Worm (Caenorhabditis elegans): ENCODE results near the gene Y43F8B.28.

The Y43F8B.28 gene

DNA sequence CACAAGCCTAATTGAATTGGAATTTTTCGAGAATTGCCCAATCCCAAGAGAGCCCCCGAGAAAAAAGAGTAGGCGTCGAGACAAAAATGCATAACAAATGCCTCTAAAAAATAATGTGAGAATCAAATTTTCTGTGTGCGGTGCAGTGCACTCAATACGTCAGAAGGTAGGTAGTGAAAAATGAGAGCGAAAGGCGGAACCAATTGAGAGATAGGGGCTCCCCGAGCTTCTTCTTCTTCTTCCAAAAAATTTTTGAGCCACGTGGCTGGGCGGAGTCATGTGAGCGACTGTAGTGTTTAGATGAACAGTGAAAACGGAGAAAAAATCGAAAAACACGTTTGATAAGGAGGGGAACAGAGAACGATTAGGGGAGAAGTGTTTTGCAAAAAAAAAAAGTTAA lies 39.5 kb downstream of the Y43F8B.28 start:
- TF ChIP-seq flt-1 (GFP tag; IDR thresholded peaks at IDR 0.05) (no peak), tab-1 (GFP tag; IDR thresholded peaks at IDR 0.05) (no peak)

DNA sequence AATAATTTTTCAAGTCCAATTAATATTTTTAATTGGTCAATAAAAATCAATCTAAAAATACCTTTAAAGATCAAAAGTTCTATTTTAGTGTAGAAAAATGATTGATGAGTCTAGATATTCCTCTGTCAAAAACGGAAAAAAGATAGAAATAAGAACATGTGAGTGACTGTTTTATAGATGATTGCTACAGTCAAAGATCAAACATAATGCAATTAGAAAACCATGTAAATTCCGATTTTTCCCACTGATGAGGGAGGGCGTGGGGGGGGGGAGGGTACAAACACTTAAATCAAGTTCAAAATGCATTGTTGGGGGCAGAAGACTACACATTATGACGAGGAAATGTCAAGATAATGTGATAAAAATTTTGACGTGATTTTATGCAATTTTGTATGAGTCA lies 41.1 kb downstream of the Y43F8B.28 start:
- no peak for TF ChIP-seq ref-1 (GFP tag; conservative IDR thresholded peaks at IDR 0.05)

DNA sequence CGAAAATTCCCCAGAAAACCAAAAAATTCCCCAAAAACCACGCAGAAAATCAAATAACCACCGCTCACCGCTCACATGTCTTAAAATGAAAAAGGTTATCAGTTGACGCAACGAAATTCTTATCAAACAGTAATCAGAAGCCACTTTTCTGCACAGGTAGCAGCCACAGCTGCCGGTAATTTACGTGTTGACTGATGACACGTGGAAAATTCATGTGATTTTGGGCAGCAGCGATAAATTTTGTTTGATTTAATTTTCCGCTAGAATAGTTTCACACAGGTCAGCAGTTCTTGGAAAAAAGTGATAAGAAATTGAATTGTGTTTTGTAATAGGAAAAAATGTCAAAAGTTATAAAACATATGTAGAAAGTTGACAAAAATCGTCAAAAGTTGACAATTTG lies 42.4 kb downstream of the Y43F8B.28 start:
- no peak for TF ChIP-seq T22C8.4 (GFP tag; IDR thresholded peaks at IDR 0.05)
- no peak for TF ChIP-seq med-1 (GFP tag; optimal IDR thresholded peaks at IDR 0.05; ENCODE audit: insufficient read depth)
- TF ChIP-seq ztf-23 (GFP tag; IDR thresholded peaks at IDR 0.05): no peak
- TF ChIP-seq klf-2 (GFP tag; conservative IDR thresholded peaks at IDR 0.05): no peak
- TF ChIP-seq ref-1 (GFP tag; conservative IDR thresholded peaks at IDR 0.05): no peak
- no peak for TF ChIP-seq cog-1 (tag; optimal IDR thresholded peaks at IDR 0.05)
- no peak for TF ChIP-seq tab-1 (GFP tag; IDR thresholded peaks at IDR 0.05)
- no peak for TF ChIP-seq flt-1 (GFP tag; IDR thresholded peaks at IDR 0.05)
- TF ChIP-seq ztf-29 (GFP tag; IDR thresholded peaks at IDR 0.05): no peak

DNA sequence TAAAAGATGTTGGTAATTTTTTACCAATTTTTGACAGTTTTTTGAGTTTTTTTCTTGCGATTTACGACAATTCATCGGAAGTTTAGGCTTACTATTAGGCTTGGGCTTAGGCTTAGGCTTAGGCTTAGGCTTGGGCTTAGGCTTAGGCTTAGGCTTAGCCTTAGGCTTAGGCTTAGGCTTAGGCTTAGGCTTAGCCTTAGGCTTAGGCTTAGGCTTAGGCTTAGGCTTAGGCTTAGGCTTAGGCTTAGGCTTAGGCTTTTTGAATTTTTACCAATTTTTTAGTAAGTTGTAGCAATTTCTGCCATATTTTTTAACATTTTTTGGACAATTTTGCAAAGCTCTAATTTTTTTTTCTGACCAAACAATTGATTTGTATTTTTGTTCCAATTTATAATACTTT lies 43.4 kb downstream of the Y43F8B.28 start:
- peak; percentile 87 for TF ChIP-seq ztf-29 (GFP tag; IDR thresholded peaks at IDR 0.05)

DNA sequence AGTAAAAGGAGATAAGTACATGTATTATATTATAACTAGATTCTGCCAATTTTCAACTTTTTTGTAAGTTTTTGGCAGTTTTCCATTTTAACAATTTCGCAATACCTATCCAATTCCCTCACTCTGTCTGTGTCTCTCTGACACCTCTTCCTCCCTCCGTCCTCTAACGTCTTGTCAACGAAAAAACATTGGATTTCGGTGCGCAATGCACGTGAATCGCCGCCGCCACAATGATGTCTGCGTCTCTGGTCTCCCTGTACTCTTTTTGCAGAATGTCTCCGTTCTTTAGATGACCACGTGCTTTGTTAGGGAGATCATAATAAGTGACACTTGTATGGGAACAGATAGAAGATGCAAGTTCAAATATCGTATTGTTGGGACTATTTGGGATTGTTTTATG lies 44.0 kb downstream of the Y43F8B.28 start:
- TF ChIP-seq flt-1 (GFP tag; IDR thresholded peaks at IDR 0.05) (0 out of 2 replicates have a peak, but pooled peaks have one; percentile 7), med-1 (GFP tag; optimal IDR thresholded peaks at IDR 0.05; ENCODE audit: insufficient read depth) (no peak), ref-1 (GFP tag; conservative IDR thresholded peaks at IDR 0.05) (no peak), cog-1 (tag; optimal IDR thresholded peaks at IDR 0.05) (peak; percentile 84), tab-1 (GFP tag; IDR thresholded peaks at IDR 0.05) (no peak), ztf-29 (GFP tag; IDR thresholded peaks at IDR 0.05) (no peak)

DNA sequence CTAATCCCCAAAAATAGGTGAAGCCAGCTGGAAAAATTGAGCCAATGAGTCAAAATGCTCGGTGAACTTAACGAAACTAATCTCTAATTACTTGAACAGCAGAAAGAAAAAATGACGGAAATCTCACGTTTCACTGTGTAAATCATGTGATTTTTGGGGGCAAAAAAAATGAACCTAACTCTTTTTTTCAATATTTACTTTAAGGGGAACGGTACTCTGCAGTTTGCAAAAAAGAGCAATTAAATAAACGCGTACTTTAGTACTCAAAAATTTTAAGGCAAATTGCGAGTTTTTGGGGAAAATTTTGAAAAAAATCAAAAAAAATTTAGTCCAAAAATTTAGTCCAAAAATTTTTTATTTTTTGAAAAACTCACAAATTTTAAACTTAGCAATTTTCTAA lies 45.9 kb downstream of the Y43F8B.28 start:
- TF ChIP-seq T22C8.4 (GFP tag; IDR thresholded peaks at IDR 0.05) (no peak), ztf-23 (GFP tag; IDR thresholded peaks at IDR 0.05) (no peak), ref-1 (GFP tag; conservative IDR thresholded peaks at IDR 0.05) (no peak), cog-1 (tag; optimal IDR thresholded peaks at IDR 0.05) (no peak), ztf-29 (GFP tag; IDR thresholded peaks at IDR 0.05) (no peak), tab-1 (GFP tag; IDR thresholded peaks at IDR 0.05) (no peak), flt-1 (GFP tag; IDR thresholded peaks at IDR 0.05) (no peak), klf-2 (GFP tag; conservative IDR thresholded peaks at IDR 0.05) (no peak), med-1 (GFP tag; optimal IDR thresholded peaks at IDR 0.05; ENCODE audit: insufficient read depth) (no peak)

DNA sequence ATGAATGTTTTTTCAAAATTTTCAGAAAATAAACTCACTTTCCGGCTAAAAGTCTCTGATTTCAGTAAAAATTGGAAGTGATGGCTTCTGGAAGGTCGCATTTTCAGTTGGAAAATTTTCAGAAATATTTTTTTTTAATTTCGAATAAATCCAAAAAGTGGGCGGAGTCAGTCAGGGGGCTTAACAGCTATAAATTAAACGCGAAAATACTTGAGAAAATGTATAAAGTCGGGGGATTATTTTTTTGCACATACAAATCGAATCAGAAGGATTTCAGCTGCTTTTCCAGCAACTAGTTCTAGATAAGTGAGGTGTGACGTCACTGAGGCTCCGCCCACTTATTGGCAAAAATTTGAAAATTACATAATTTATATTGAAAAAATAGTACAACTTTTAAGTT lies 47.9 kb downstream of the Y43F8B.28 start, which contains the start of gene Y43F8B.2:
Gene Y43F8B.2 (minus strand): TSS at position 101 of the 400 bp plus-strand sequence.
- TF ChIP-seq ztf-29 (GFP tag; IDR thresholded peaks at IDR 0.05): no peak
- TF ChIP-seq ref-1 (GFP tag; conservative IDR thresholded peaks at IDR 0.05): no peak
- no peak for TF ChIP-seq tab-1 (GFP tag; IDR thresholded peaks at IDR 0.05)
- no peak for TF ChIP-seq klf-2 (GFP tag; conservative IDR thresholded peaks at IDR 0.05)
- TF ChIP-seq T22C8.4 (GFP tag; IDR thresholded peaks at IDR 0.05): no peak
- no peak for TF ChIP-seq med-1 (GFP tag; optimal IDR thresholded peaks at IDR 0.05; ENCODE audit: insufficient read depth)
- TF ChIP-seq cog-1 (tag; optimal IDR thresholded peaks at IDR 0.05): no peak
- no peak for TF ChIP-seq ztf-23 (GFP tag; IDR thresholded peaks at IDR 0.05)
- no peak for TF ChIP-seq flt-1 (GFP tag; IDR thresholded peaks at IDR 0.05)

DNA sequence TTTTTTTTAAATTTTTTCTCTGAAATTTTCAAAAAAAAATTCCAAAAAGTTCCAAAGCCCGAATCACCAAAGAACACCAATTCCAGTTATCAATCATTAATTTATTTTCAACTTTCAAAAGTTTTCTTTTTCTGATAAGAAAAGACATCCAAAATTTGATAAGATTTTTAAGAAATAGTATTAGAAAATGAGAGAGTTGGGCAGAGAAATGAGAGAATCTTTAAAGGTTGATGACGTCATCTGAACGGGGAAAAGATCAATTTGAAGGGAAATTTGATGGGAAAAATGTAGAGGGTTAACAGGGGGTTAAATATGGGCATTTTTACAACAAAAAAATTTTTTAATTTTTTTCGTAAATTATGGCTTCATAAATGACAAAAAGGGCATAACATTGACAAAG lies 48.4 kb downstream of the Y43F8B.28 start:
- TF ChIP-seq med-1 (GFP tag; optimal IDR thresholded peaks at IDR 0.05; ENCODE audit: insufficient read depth) (no peak), klf-2 (GFP tag; conservative IDR thresholded peaks at IDR 0.05) (no peak), ztf-29 (GFP tag; IDR thresholded peaks at IDR 0.05) (no peak), cog-1 (tag; optimal IDR thresholded peaks at IDR 0.05) (no peak), T22C8.4 (GFP tag; IDR thresholded peaks at IDR 0.05) (no peak), ref-1 (GFP tag; conservative IDR thresholded peaks at IDR 0.05) (no peak)
